Worm (Caenorhabditis elegans) whole organism, early embryonic: ENCODE measurements around the gene zip-12.

Experiments
- B0310.2 ChIP-seq: sonication (generic microtip); optimal IDR thresholded peaks from 2 replicates; lab custom pipeline; 2016; ENCODE audit warnings: mild to moderate bottlenecking, missing genetic modification characterization, missing compliant biosample characterization
- F13C5.2 ChIP-seq: sonication (generic microtip); optimal IDR thresholded peaks from 2 replicates; lab custom pipeline; 2017; ENCODE audit warnings: mild to moderate bottlenecking, missing genetic modification characterization, inconsistent platforms, missing compliant biosample characterization
- aly-1 ChIP-seq: sonication (generic microtip); optimal IDR thresholded peaks from 2 replicates; lab custom pipeline; 2016; ENCODE audit warnings: missing genetic modification characterization, missing compliant biosample characterization
- ama-1 ChIP-seq: fragments of 150-350 bp; optimal IDR thresholded peaks from 2 replicates; lab custom pipeline; 2014
- ceh-13 ChIP-seq: fragments of 200-800 bp; sonication (Bioruptor generic); optimal IDR thresholded peaks from 2 replicates; lab custom pipeline; 2018; ENCODE audit warnings: mild to moderate bottlenecking, missing genetic modification characterization, missing compliant biosample characterization
- ceh-36 ChIP-seq: sonication (generic microtip); optimal IDR thresholded peaks from 2 replicates; lab custom pipeline; 2016; ENCODE audit warnings: missing genetic modification characterization, inconsistent platforms, missing compliant biosample characterization
- ets-7 ChIP-seq: sonication (generic microtip); optimal IDR thresholded peaks from 2 replicates; lab custom pipeline; 2016; ENCODE audit warnings: missing genotype, missing genetic modification characterization, missing compliant biosample characterization
- flt-1 ChIP-seq: fragments of 200-800 bp; sonication (Bioruptor generic); IDR thresholded peaks from 2 replicates; pipeline ENCODE4 v1.3.6; 2022; ENCODE audit warnings: missing genetic modification characterization, missing compliant biosample characterization
- hmbx-1 ChIP-seq: sonication (generic microtip); optimal IDR thresholded peaks from 2 replicates; lab custom pipeline; 2016; ENCODE audit warnings: mild to moderate bottlenecking, missing genetic modification characterization, missing compliant biosample characterization
- hmg-4 ChIP-seq: fragments of 200-800 bp; sonication (Bioruptor generic); optimal IDR thresholded peaks from 2 replicates; lab custom pipeline; 2018; ENCODE audit warnings: mild to moderate bottlenecking, missing genetic modification characterization, missing compliant biosample characterization
- hnd-1 ChIP-seq: sonication (generic microtip); optimal IDR thresholded peaks from 2 replicates; lab custom pipeline; 2016; ENCODE audit warnings: missing genetic modification characterization, missing compliant biosample characterization
- pes-1 ChIP-seq: fragments of 200-800 bp; sonication (Bioruptor generic); IDR thresholded peaks from 2 replicates; pipeline ENCODE4 v1.3.6; 2022; ENCODE audit warnings: missing genetic modification reagents, missing genetic modification characterization, missing compliant biosample characterization
- scrt-1 ChIP-seq: fragments of 200-800 bp; sonication (Bioruptor generic); IDR thresholded peaks from 2 replicates; pipeline ENCODE4 v1.3.6; 2022; ENCODE audit warnings: missing genetic modification characterization, missing compliant biosample characterization
- sea-1 ChIP-seq: fragments of 200-800 bp; sonication (Bioruptor generic); conservative IDR thresholded peaks from 2 replicates; pipeline ENCODE4 v1.3.6; 2022; ENCODE audit warnings: missing genetic modification characterization, missing compliant biosample characterization
- tbx-11 ChIP-seq: fragments of 200-800 bp; sonication (Bioruptor generic); IDR thresholded peaks from 2 replicates; pipeline ENCODE4 v1.3.6; 2022; ENCODE audit warnings: missing genetic modification characterization, missing compliant biosample characterization
- tbx-37 ChIP-seq: fragments of 200-800 bp; sonication (Bioruptor generic); conservative IDR thresholded peaks from 2 replicates; pipeline ENCODE4 v1.3.6; 2022; ENCODE audit warnings: missing genetic modification reagents, missing genetic modification characterization, missing compliant biosample characterization
- tra-4 ChIP-seq: sonication (generic microtip); optimal IDR thresholded peaks from 2 replicates; lab custom pipeline; 2017; ENCODE audit warnings: missing genetic modification characterization, missing compliant biosample characterization

Gene zip-12

ce11 chrIII:12334268-12334667, 6.6 kb downstream of the zip-12 start:
- TF ChIP-seq ceh-36 (tag; lab: Kevin White, UChicago) (no peak), flt-1 (no peak), B0310.2 (tag; lab: Kevin White, UChicago) (no peak), sea-1 (GFP tag; lab: Robert Waterston, UW) (no peak), ama-1 (no peak), scrt-1 (GFP tag; lab: Robert Waterston, UW) (no peak), ets-7 (tag; lab: Kevin White, UChicago) (no peak), pes-1 (GFP tag; lab: Robert Waterston, UW) (no peak), F13C5.2 (tag; lab: Kevin White, UChicago) (no peak), tra-4 (tag; lab: Kevin White, UChicago) (no peak), tbx-37 (GFP tag; lab: Robert Waterston, UW) (no peak), tbx-11 (no peak)

ce11 chrIII:12335400-12335994, 7.8 kb downstream of the zip-12 start:
- no peak for TF ChIP-seq pes-1 (GFP tag; lab: Robert Waterston, UW)
- TF ChIP-seq ceh-36 (tag; lab: Kevin White, UChicago), result no peak
- TF ChIP-seq ceh-13 (GFP tag; lab: Kevin White, UChicago), result no peak
- TF ChIP-seq sea-1 (GFP tag; lab: Robert Waterston, UW), result no peak
- no peak for TF ChIP-seq aly-1 (tag; lab: Kevin White, UChicago)
- no peak for TF ChIP-seq flt-1

ce11 chrIII:12344940-12345339, 17.2 kb downstream of the zip-12 start:
- TF ChIP-seq F13C5.2 (tag; lab: Kevin White, UChicago) (no peak), B0310.2 (tag; lab: Kevin White, UChicago) (no peak), aly-1 (tag; lab: Kevin White, UChicago) (no peak), tra-4 (tag; lab: Kevin White, UChicago) (no peak), hmg-4 (GFP tag; lab: Kevin White, UChicago) (no peak), ceh-36 (tag; lab: Kevin White, UChicago) (no peak), ama-1 (no peak), tbx-11 (no peak), hnd-1 (no peak), tbx-37 (GFP tag; lab: Robert Waterston, UW) (no peak), hmbx-1 (tag; lab: Kevin White, UChicago) (no peak), pes-1 (GFP tag; lab: Robert Waterston, UW) (no peak), scrt-1 (GFP tag; lab: Robert Waterston, UW) (no peak)

ce11 chrIII:12349027-12349426, 21.3 kb downstream of the zip-12 start:
- no peak for TF ChIP-seq sea-1 (GFP tag; lab: Robert Waterston, UW)

ce11 chrIII:12351301-12351700, 23.6 kb downstream of the zip-12 start, which contains the start of the genes pph-4.1 and Y75B8A.31:
TSS of gene pph-4.1 (minus strand) at chrIII:12351336.
TSS of gene Y75B8A.31 (plus strand) at chrIII:12351642.
- 0 out of 2 replicates have a peak, but pooled peaks have one; percentile 13 for TF ChIP-seq scrt-1 (GFP tag; lab: Robert Waterston, UW)
- no peak for TF ChIP-seq B0310.2 (tag; lab: Kevin White, UChicago)
- no peak for TF ChIP-seq hnd-1
- TF ChIP-seq tbx-11, result peak; percentile 52; the same call in 1 of the 2 replicates
- peak; percentile 0 for TF ChIP-seq ceh-13 (GFP tag; lab: Kevin White, UChicago)
- peak; percentile 10 for TF ChIP-seq F13C5.2 (tag; lab: Kevin White, UChicago)
- 0 out of 2 replicates have a peak, but pooled peaks have one; percentile 26 for TF ChIP-seq sea-1 (GFP tag; lab: Robert Waterston, UW)
- TF ChIP-seq flt-1, result peak; percentile 48; the same call in 1 of the 2 replicates
- peak; percentile 87 for TF ChIP-seq tbx-37 (GFP tag; lab: Robert Waterston, UW)
- no peak for TF ChIP-seq ceh-36 (tag; lab: Kevin White, UChicago)
- TF ChIP-seq tra-4 (tag; lab: Kevin White, UChicago), result no peak
- TF ChIP-seq pes-1 (GFP tag; lab: Robert Waterston, UW), result peak; percentile 74
- no peak for TF ChIP-seq ets-7 (tag; lab: Kevin White, UChicago)

- TF ChIP-seq ets-7 (tag; lab: Kevin White, UChicago) (no peak), ceh-13 (GFP tag; lab: Kevin White, UChicago) (no peak), sea-1 (GFP tag; lab: Robert Waterston, UW) (no peak), hmg-4 (GFP tag; lab: Kevin White, UChicago) (no peak), hmbx-1 (tag; lab: Kevin White, UChicago) (no peak), tbx-37 (GFP tag; lab: Robert Waterston, UW) (no peak), aly-1 (tag; lab: Kevin White, UChicago) (no peak), F13C5.2 (tag; lab: Kevin White, UChicago) (no peak), hnd-1 (no peak), tbx-11 (no peak), ceh-36 (tag; lab: Kevin White, UChicago) (no peak), pes-1 (GFP tag; lab: Robert Waterston, UW) (no peak), tra-4 (tag; lab: Kevin White, UChicago) (no peak), scrt-1 (GFP tag; lab: Robert Waterston, UW) (no peak)
Observed at ce11 chrIII:12356588-12356987, 28.9 kb downstream of the zip-12 start.

ce11 chrIII:12358461-12358860, 30.7 kb downstream of the zip-12 start, which contains the start of gene Y75B8A.32:
TSS of gene Y75B8A.32 (minus strand) at chrIII:12358561.
- TF ChIP-seq F13C5.2 (tag; lab: Kevin White, UChicago) (no peak), tbx-11 (no peak), flt-1 (no peak), ama-1 (no peak), hnd-1 (no peak), ets-7 (tag; lab: Kevin White, UChicago) (no peak), ceh-36 (tag; lab: Kevin White, UChicago) (no peak), pes-1 (GFP tag; lab: Robert Waterston, UW) (no peak)
